Worm (Caenorhabditis elegans) whole organism, late embryonic: ENCODE results near the gene R160.4.

Source experiments
- C38D4.7 ChIP-seq: fragments of 200-800 bp; sonication (Bioruptor generic); optimal IDR thresholded peaks from 2 replicates; lab custom pipeline; 2018; ENCODE audit warnings: mild to moderate bottlenecking, missing genetic modification characterization, moderate library complexity, missing compliant biosample characterization
- K09A11.1 ChIP-seq: sonication (generic microtip); optimal IDR thresholded peaks from 2 replicates; lab custom pipeline; 2017; ENCODE audit warnings: antibody characterized with exemption, mild to moderate bottlenecking, missing genetic modification characterization, missing compliant biosample characterization; ENCODE audit not compliant: insufficient read depth
- ama-1 ChIP-seq: fragments of 150-350 bp; optimal IDR thresholded peaks from 2 replicates; lab custom pipeline; 2014
- ceh-14 ChIP-seq: sonication (generic microtip); optimal IDR thresholded peaks from 2 replicates; lab custom pipeline; 2016; ENCODE audit warnings: missing genotype, missing genetic modification characterization, missing compliant biosample characterization
- ceh-2 ChIP-seq: sonication (generic microtip); optimal IDR thresholded peaks from 2 replicates; lab custom pipeline; 2016; ENCODE audit warnings: missing genotype, missing genetic modification characterization, missing compliant biosample characterization
- ceh-22 ChIP-seq: sonication (generic microtip); optimal IDR thresholded peaks from 2 replicates; lab custom pipeline; 2017; ENCODE audit warnings: missing biosample characterization, missing genetic modification characterization
- ceh-30 ChIP-seq: fragments of 150-350 bp; optimal IDR thresholded peaks from 2 replicates; lab custom pipeline; 2014; ENCODE audit warnings: missing biosample characterization, missing genetic modification characterization
- ceh-31 ChIP-seq: sonication (generic microtip); optimal IDR thresholded peaks from 2 replicates; lab custom pipeline; 2016; ENCODE audit warnings: missing genetic modification characterization, missing compliant biosample characterization
- ceh-34 ChIP-seq: sonication (generic microtip); optimal IDR thresholded peaks from 2 replicates; lab custom pipeline; 2016; ENCODE audit warnings: mild to moderate bottlenecking, missing genetic modification characterization, missing compliant biosample characterization
- ceh-45 ChIP-seq: fragments of 200-800 bp; sonication (Bioruptor generic); IDR thresholded peaks from 2 replicates; pipeline ENCODE4 v1.3.6; 2022; ENCODE audit warnings: missing genetic modification reagents, missing genetic modification characterization, missing compliant biosample characterization
- ceh-48 ChIP-seq: sonication (generic microtip); optimal IDR thresholded peaks from 2 replicates; lab custom pipeline; 2016; ENCODE audit warnings: missing genetic modification characterization, inconsistent platforms, missing compliant biosample characterization
- ceh-6 ChIP-seq: fragments of 200-800 bp; sonication (Bioruptor generic); optimal IDR thresholded peaks from 2 replicates; lab custom pipeline; 2018; ENCODE audit warnings: mild to moderate bottlenecking, missing genetic modification characterization, missing compliant biosample characterization
- ceh-9 ChIP-seq: sonication (generic microtip); optimal IDR thresholded peaks from 2 replicates; lab custom pipeline; 2016; ENCODE audit warnings: mild to moderate bottlenecking, missing genetic modification characterization, inconsistent platforms, missing compliant biosample characterization
- eyg-1 ChIP-seq: sonication (generic microtip); optimal IDR thresholded peaks from 2 replicates; lab custom pipeline; 2016; ENCODE audit warnings: missing genotype, missing genetic modification characterization, missing compliant biosample characterization
- hlh-6 ChIP-seq: sonication (generic microtip); optimal IDR thresholded peaks from 2 replicates; lab custom pipeline; 2016; ENCODE audit warnings: missing genotype, missing genetic modification characterization, missing compliant biosample characterization
- hlh-8 ChIP-seq: sonication (generic microtip); optimal IDR thresholded peaks from 2 replicates; lab custom pipeline; 2016; ENCODE audit warnings: missing genotype, missing genetic modification characterization, missing compliant biosample characterization
- madf-2 ChIP-seq: sonication (generic microtip); optimal IDR thresholded peaks from 2 replicates; lab custom pipeline; 2017; ENCODE audit warnings: missing genetic modification characterization, missing compliant biosample characterization
- nfya-1 ChIP-seq: sonication (generic microtip); optimal IDR thresholded peaks from 2 replicates; lab custom pipeline; 2017; ENCODE audit warnings: missing genetic modification characterization, mild to moderate bottlenecking, missing compliant biosample characterization, antibody characterized with exemption, moderate library complexity
- nhr-11 ChIP-seq: fragments of 150-350 bp; optimal IDR thresholded peaks from 2 replicates; lab custom pipeline; 2014; ENCODE audit warnings: missing biosample characterization, missing genetic modification characterization
- npax-4 ChIP-seq: sonication (generic microtip); optimal IDR thresholded peaks from 2 replicates; lab custom pipeline; 2016; ENCODE audit warnings: missing genetic modification characterization, missing compliant biosample characterization
- pag-3 ChIP-seq: sonication (generic microtip); optimal IDR thresholded peaks from 2 replicates; lab custom pipeline; 2016; ENCODE audit warnings: missing compliant biosample characterization, missing genetic modification characterization, borderline replicate concordance
- pat-9 ChIP-seq: fragments of 200-800 bp; sonication (Bioruptor generic); optimal IDR thresholded peaks from 2 replicates; lab custom pipeline; 2018; ENCODE audit warnings: mild to moderate bottlenecking, missing genetic modification characterization, moderate library complexity, missing compliant biosample characterization
- pax-1 ChIP-seq: fragments of 150-350 bp; optimal IDR thresholded peaks from 2 replicates; lab custom pipeline; 2014; ENCODE audit warnings: missing biosample characterization, missing genetic modification characterization
- pha-2 ChIP-seq: sonication (generic microtip); optimal IDR thresholded peaks from 2 replicates; lab custom pipeline; 2017; ENCODE audit warnings: mild to moderate bottlenecking, missing genetic modification characterization, missing compliant biosample characterization
- pha-4 ChIP-seq: fragments of 150-350 bp; optimal IDR thresholded peaks from 2 replicates; lab custom pipeline; 2018; ENCODE audit warnings: missing biosample characterization, missing genetic modification reagents, missing genetic modification characterization
- pqm-1 ChIP-seq: sonication (generic microtip); optimal IDR thresholded peaks from 2 replicates; lab custom pipeline; 2016; ENCODE audit warnings: missing genetic modification characterization, missing compliant biosample characterization
- ref-2 ChIP-seq: sonication (generic microtip); optimal IDR thresholded peaks from 2 replicates; lab custom pipeline; 2016; ENCODE audit warnings: missing genetic modification characterization, missing compliant biosample characterization
- sox-4 ChIP-seq: sonication (generic microtip); optimal IDR thresholded peaks from 2 replicates; lab custom pipeline; 2017; ENCODE audit warnings: mild to moderate bottlenecking, missing genetic modification characterization, inconsistent platforms, missing compliant biosample characterization
- tbx-2 ChIP-seq: sonication (generic microtip); optimal IDR thresholded peaks from 2 replicates; lab custom pipeline; 2016; ENCODE audit warnings: missing genetic modification characterization, missing compliant biosample characterization
- tbx-7 ChIP-seq: sonication (generic microtip); optimal IDR thresholded peaks from 2 replicates; lab custom pipeline; 2016; ENCODE audit warnings: missing genotype, missing genetic modification characterization, missing compliant biosample characterization
- unc-55 ChIP-seq: sonication (generic microtip); optimal IDR thresholded peaks from 2 replicates; lab custom pipeline; 2017; ENCODE audit warnings: missing biosample characterization, missing genetic modification reagents, missing genetic modification characterization
- zip-5 ChIP-seq: sonication (generic microtip); optimal IDR thresholded peaks from 2 replicates; lab custom pipeline; 2016; ENCODE audit warnings: missing genetic modification characterization, missing compliant biosample characterization
- ztf-16 ChIP-seq: sonication (generic microtip); optimal IDR thresholded peaks from 2 replicates; lab custom pipeline; 2017; ENCODE audit warnings: missing genetic modification characterization, missing compliant biosample characterization

Gene R160.4

ce11 chrX:4409591-4410279 is 41.0 kb upstream of the R160.4 start:
- no peak for TF ChIP-seq pag-3 (tag; lab: Kevin White, UChicago)
- no peak for TF ChIP-seq madf-2
- no peak for TF ChIP-seq pax-1

- no peak for TF ChIP-seq ceh-30 (tag; lab: Kevin White, UChicago)
- TF ChIP-seq madf-2: no peak
- TF ChIP-seq C38D4.7 (GFP tag; lab: Kevin White, UChicago): no peak
These were observed 39.8 kb upstream of the R160.4 start for ce11 chrX:4408466-4408865.

- TF ChIP-seq ref-2 (tag; lab: Kevin White, UChicago) (no peak), pax-1 (no peak), pqm-1 (tag; lab: Kevin White, UChicago) (no peak), ceh-48 (no peak), unc-55 (GFP tag; lab: Kevin White, UChicago) (no peak), sox-4 (no peak), zip-5 (no peak), hlh-6 (tag; lab: Kevin White, UChicago) (no peak), K09A11.1 (no peak), npax-4 (tag; lab: Kevin White, UChicago) (no peak), eyg-1 (tag; lab: Kevin White, UChicago) (no peak), nhr-11 (tag; lab: Kevin White, UChicago) (no peak), ceh-31 (no peak), ztf-16 (tag; lab: Kevin White, UChicago) (no peak), nfya-1 (tag; lab: Kevin White, UChicago) (no peak), pha-4 (tag; lab: Kevin White, UChicago) (no peak)
These were observed 36.0 kb upstream of the R160.4 start for ce11 chrX:4404717-4405116.

ce11 chrX:4402854-4403253 is 34.2 kb upstream of the R160.4 start, which contains the start of gene D1079.1:
D1079.1 (plus strand) TSS chrX:4403154.
- TF ChIP-seq madf-2: no peak
- no peak for TF ChIP-seq ceh-30 (tag; lab: Kevin White, UChicago)
- no peak for TF ChIP-seq pha-2 (tag; lab: Kevin White, UChicago)
- no peak for TF ChIP-seq hlh-8 (tag; lab: Kevin White, UChicago)
- no peak for TF ChIP-seq ceh-22 (tag; lab: Kevin White, UChicago)
- no peak for TF ChIP-seq tbx-2 (tag; lab: Kevin White, UChicago)
- TF ChIP-seq ceh-6 (GFP tag; lab: Kevin White, UChicago): no peak
- TF ChIP-seq pat-9 (tag; lab: Kevin White, UChicago): no peak
- no peak for TF ChIP-seq ztf-16 (tag; lab: Kevin White, UChicago)

ce11 chrX:4400296-4400695 is 31.6 kb upstream of the R160.4 start:
- TF ChIP-seq nfya-1 (tag; lab: Kevin White, UChicago) (no peak), ceh-45 (GFP tag; lab: Robert Waterston, UW) (no peak), ceh-2 (tag; lab: Kevin White, UChicago) (no peak), ceh-14 (tag; lab: Kevin White, UChicago) (no peak), ama-1 (lab: Kevin White, UChicago) (no peak), ref-2 (tag; lab: Kevin White, UChicago) (no peak), pax-1 (no peak), ceh-34 (no peak), tbx-7 (no peak)
- TF ChIP-seq, all 69 proteins: peak for 0

- no peak for TF ChIP-seq ceh-9
These were observed 28.8 kb upstream of the R160.4 start for ce11 chrX:4397460-4397859.
